Fruit fly (Drosophila melanogaster) whole organism, wandering third instar larva: Measurements from ENCODE around the gene THADA.

Experiments
- Abd-B ChIP-seq: fragments of >200 bp; optimal IDR thresholded peaks from 2 replicates; lab custom pipeline; 2017; ENCODE audit warnings: missing biosample characterization, missing genetic modification characterization
- CG32264 ChIP-seq: fragments of 200-800 bp; sonication (Bioruptor generic); optimal IDR thresholded peaks from 2 replicates; lab custom pipeline; 2016; ENCODE audit warnings: missing biosample characterization, missing genetic modification characterization
- CG9705 ChIP-seq: fragments of 200-800 bp; sonication (Bioruptor generic); optimal IDR thresholded peaks from 2 replicates; lab custom pipeline; 2018; ENCODE audit warnings: missing biosample characterization, mild to moderate bottlenecking, missing genetic modification characterization
- CrebA ChIP-seq: fragments of 200-800 bp; sonication (Bioruptor generic); optimal IDR thresholded peaks from 2 replicates; lab custom pipeline; 2016; ENCODE audit warnings: missing biosample characterization, mild to moderate bottlenecking, missing genetic modification characterization, borderline replicate concordance
- Dfd ChIP-seq: fragments of >200 bp; optimal IDR thresholded peaks from 2 replicates; lab custom pipeline; 2017; ENCODE audit warnings: missing biosample characterization, missing genetic modification characterization
- Dif ChIP-seq: fragments of 200-275, 200-300 bp; sonication (Bioruptor generic); optimal IDR thresholded peaks from 2 replicates; lab custom pipeline; 2018; ENCODE audit warnings: missing biosample characterization, missing genetic modification characterization; ENCODE audit not compliant: partially characterized antibody
- GATAd ChIP-seq: sonication (Bioruptor generic); optimal IDR thresholded peaks from 2 replicates; lab custom pipeline; 2016; ENCODE audit warnings: missing biosample characterization, missing genetic modification characterization
- HLH106 ChIP-seq: fragments of 200-800 bp; optimal IDR thresholded peaks from 3 replicates; lab custom pipeline; 2019; ENCODE audit warnings: missing biosample characterization, mild to moderate bottlenecking, missing genetic modification characterization, moderate library complexity
- Hnf4 ChIP-seq: fragments of 200-800 bp; sonication (Bioruptor generic); optimal IDR thresholded peaks from 2 replicates; lab custom pipeline; 2016; ENCODE audit warnings: missing biosample characterization, mild to moderate bottlenecking, missing genetic modification characterization
- Hr78 ChIP-seq: fragments of >200 bp; optimal IDR thresholded peaks from 2 replicates; lab custom pipeline; 2017; ENCODE audit warnings: missing biosample characterization, missing genetic modification characterization
- Hr83 ChIP-seq: fragments of 200-300 bp; sonication (Bioruptor generic); optimal IDR thresholded peaks from 2 replicates; lab custom pipeline; 2016; ENCODE audit warnings: missing biosample characterization, mild to moderate bottlenecking, missing genetic modification characterization, moderate library complexity; ENCODE audit not compliant: poor library complexity, severe bottlenecking
- Jra ChIP-seq: sonication (Bioruptor generic); optimal IDR thresholded peaks from 2 replicates; lab custom pipeline; 2016; ENCODE audit warnings: missing biosample characterization, missing genetic modification characterization
- Mio ChIP-seq: sonication (Bioruptor generic); optimal IDR thresholded peaks from 2 replicates; lab custom pipeline; 2016; ENCODE audit warnings: missing biosample characterization, missing genetic modification characterization
- Myc ChIP-seq: fragments of >200 bp; optimal IDR thresholded peaks from 2 replicates; lab custom pipeline; 2017
- N ChIP-seq: fragments of >200 bp; optimal IDR thresholded peaks from 2 replicates; lab custom pipeline; 2018; ENCODE audit warnings: missing biosample characterization, missing external identifiers, missing genetic modification characterization
- OdsH ChIP-seq: fragments of 200-800 bp; sonication (Bioruptor generic); optimal IDR thresholded peaks from 2 replicates; lab custom pipeline; 2016; ENCODE audit warnings: missing biosample characterization, mild to moderate bottlenecking, missing genetic modification characterization
- Rel ChIP-seq, 2 experiments: fragments of 200-800 bp; sonication (Bioruptor generic) in 1 of 2; optimal IDR thresholded peaks; 2 replicates in 1 of 2; 3 replicates in 1 of 2; lab custom pipeline; 2016 to 2019; ENCODE audit warnings: mild to moderate bottlenecking in 2 of 2, missing biosample characterization in 2 of 2, missing genetic modification characterization in 2 of 2, moderate library complexity in 1 of 2
- Sp1 ChIP-seq: fragments of 200-800 bp; sonication (Bioruptor generic); optimal IDR thresholded peaks from 3 replicates; lab custom pipeline; 2019; ENCODE audit warnings: missing biosample characterization, mild to moderate bottlenecking, missing genetic modification characterization, moderate library complexity
- Vsx2 ChIP-seq: fragments of 200-300, 225-300 bp; sonication (Bioruptor generic); optimal IDR thresholded peaks from 2 replicates; lab custom pipeline; 2018; ENCODE audit warnings: missing biosample characterization, missing genetic modification characterization; ENCODE audit not compliant: partially characterized antibody
- br ChIP-seq: fragments of 200-800 bp; sonication (Bioruptor generic); optimal IDR thresholded peaks from 2 replicates; lab custom pipeline; 2016; ENCODE audit warnings: missing biosample characterization, missing genetic modification characterization
- brk ChIP-seq: fragments of 200-800 bp; sonication (Bioruptor generic); optimal IDR thresholded peaks from 2 replicates; lab custom pipeline; 2016; ENCODE audit warnings: missing biosample characterization, mild to moderate bottlenecking, missing genetic modification characterization
- dl ChIP-seq, 2 experiments: fragments of 175-275, 200-275 bp in 1 of 2; fragments of 200-275 bp in 1 of 2; sonication (Bioruptor generic); optimal IDR thresholded peaks; lab custom pipeline; 2018; ENCODE audit warnings: mild to moderate bottlenecking in 2 of 2, missing biosample characterization in 2 of 2, missing genetic modification characterization in 2 of 2, moderate library complexity in 2 of 2; ENCODE audit not compliant: partially characterized antibody in 2 of 2, insufficient read depth in 1 of 2
- dmrt93B ChIP-seq: fragments of 200-800 bp; sonication (Bioruptor generic); optimal IDR thresholded peaks from 2 replicates; lab custom pipeline; 2018; ENCODE audit warnings: missing biosample characterization, mild to moderate bottlenecking, missing genetic modification characterization
- dsf ChIP-seq: sonication (Bioruptor generic); optimal IDR thresholded peaks from 2 replicates; lab custom pipeline; 2016; ENCODE audit warnings: missing biosample characterization, missing genetic modification characterization, borderline replicate concordance
- ey ChIP-seq: fragments of 200-800 bp; sonication (Bioruptor generic); optimal IDR thresholded peaks from 2 replicates; lab custom pipeline; 2016; ENCODE audit warnings: missing biosample characterization, missing genetic modification characterization
- foxo ChIP-seq, 2 experiments: fragments of 200-800 bp; sonication (Bioruptor generic); optimal IDR thresholded peaks; 2 replicates in 1 of 2; 3 replicates in 1 of 2; lab custom pipeline; 2016 to 2017; ENCODE audit warnings: missing biosample characterization in 2 of 2, missing genetic modification characterization in 2 of 2
- fru ChIP-seq: fragments of 200-800 bp; sonication (Bioruptor generic); optimal IDR thresholded peaks from 3 replicates; lab custom pipeline; 2016; ENCODE audit warnings: missing biosample characterization, mild to moderate bottlenecking, missing genetic modification characterization
- h ChIP-seq: fragments of 200-800 bp; sonication (Bioruptor generic); optimal IDR thresholded peaks from 3 replicates; lab custom pipeline; 2016; ENCODE audit warnings: missing biosample characterization, mild to moderate bottlenecking, missing genetic modification characterization
- jim ChIP-seq: fragments of 175-275, 200-325 bp; sonication (Bioruptor generic); optimal IDR thresholded peaks from 2 replicates; lab custom pipeline; 2016; ENCODE audit warnings: missing biosample characterization, mild to moderate bottlenecking, missing genetic modification characterization
- lola ChIP-seq: fragments of >200 bp; optimal IDR thresholded peaks from 2 replicates; lab custom pipeline; 2017; ENCODE audit warnings: missing biosample characterization, missing genetic modification characterization
- pan ChIP-seq: fragments of >200 bp; optimal IDR thresholded peaks from 2 replicates; lab custom pipeline; 2017
- psq ChIP-seq: fragments of 200-800 bp; sonication (Bioruptor generic); optimal IDR thresholded peaks from 3 replicates; lab custom pipeline; 2017; ENCODE audit warnings: missing biosample characterization, mild to moderate bottlenecking, missing genetic modification characterization, moderate library complexity
- rgr ChIP-seq: fragments of 200-800 bp; sonication (Bioruptor generic); optimal IDR thresholded peaks from 3 replicates; lab custom pipeline; 2016; ENCODE audit warnings: missing biosample characterization, mild to moderate bottlenecking, missing genetic modification characterization
- sage ChIP-seq: fragments of 200-800 bp; sonication (Bioruptor generic); optimal IDR thresholded peaks from 2 replicates; lab custom pipeline; 2016; ENCODE audit warnings: missing biosample characterization, mild to moderate bottlenecking, missing genetic modification characterization
- sv ChIP-seq: fragments of 200-800 bp; sonication (Bioruptor generic); optimal IDR thresholded peaks from 3 replicates; lab custom pipeline; 2016; ENCODE audit warnings: missing biosample characterization, missing genetic modification characterization
- tai ChIP-seq: sonication (Bioruptor generic); optimal IDR thresholded peaks from 2 replicates; lab custom pipeline; 2016; ENCODE audit warnings: missing biosample characterization, missing genetic modification characterization
- usp ChIP-seq: fragments of >200 bp; optimal IDR thresholded peaks from 2 replicates; lab custom pipeline; 2017; ENCODE audit warnings: missing biosample characterization, missing genetic modification characterization
- woc ChIP-seq: sonication (Bioruptor generic); optimal IDR thresholded peaks from 2 replicates; lab custom pipeline; 2016; ENCODE audit warnings: missing biosample characterization, mild to moderate bottlenecking, missing genetic modification characterization

The THADA gene

dm6 chrX:19875059-19875458 is 9.7 kb upstream of the THADA start:
- TF ChIP-seq sage (GFP tag; lab: Kevin White, UChicago), result no peak
- TF ChIP-seq Sp1, result peak; percentile 83
- TF ChIP-seq CG32264 (GFP tag; lab: Kevin White, UChicago), result no peak
- TF ChIP-seq psq (GFP tag; lab: Kevin White, UChicago), result peak; percentile 53
- no peak for TF ChIP-seq jim
- TF ChIP-seq dl (GFP tag; optimal IDR thresholded peaks at IDR 0.05; lab: Kevin White, UChicago; ENCODE audit: insufficient read depth in 1 of 2, partially characterized antibody in 2 of 2), result no peak
- TF ChIP-seq ey (GFP tag; lab: Kevin White, UChicago), result peak; percentile 78
- TF ChIP-seq HLH106 (tag; lab: Kevin White, UChicago), result peak; percentile 78
- peak; percentile 68 for TF ChIP-seq Hnf4 (GFP tag; lab: Kevin White, UChicago)
- TF ChIP-seq tai, result no peak
- peak; percentile 23 for TF ChIP-seq Jra
- no peak for TF ChIP-seq Vsx2
- peak; percentile 76 for TF ChIP-seq dmrt93B (GFP tag; lab: Kevin White, UChicago)
- peak; percentile 86 for TF ChIP-seq fru (GFP tag; lab: Kevin White, UChicago)
- TF ChIP-seq Dif (GFP tag; lab: Kevin White, UChicago), result no peak
- TF ChIP-seq Abd-B (GFP tag; lab: Kevin White, UChicago), result no peak
- TF ChIP-seq foxo (GFP tag; optimal IDR thresholded peaks at IDR 0.05; lab: Kevin White, UChicago), result peak in 1 of 2 experiments; percentile 80
- no peak for TF ChIP-seq usp (GFP tag; lab: Kevin White, UChicago)
- TF ChIP-seq sv (GFP tag; lab: Kevin White, UChicago), result no peak
- no peak for TF ChIP-seq Myc (lab: Kevin White, UChicago)
- TF ChIP-seq OdsH, result peak; percentile 70
- no peak for TF ChIP-seq lola
- TF ChIP-seq Hr78 (GFP tag; lab: Kevin White, UChicago), result no peak
- TF ChIP-seq woc (GFP tag; lab: Kevin White, UChicago), result peak; percentile 25
- peak; percentile 73 for TF ChIP-seq br (GFP tag; lab: Kevin White, UChicago)
- no peak for TF ChIP-seq Dfd (GFP tag; lab: Kevin White, UChicago)
- TF ChIP-seq h, result peak; percentile 80
- TF ChIP-seq Mio (GFP tag; lab: Kevin White, UChicago), result no peak
- no peak for TF ChIP-seq brk (GFP tag; lab: Kevin White, UChicago)
- no peak for TF ChIP-seq CrebA (GFP tag; lab: Kevin White, UChicago)
- peak; percentile 49 for TF ChIP-seq CG9705 (GFP tag; lab: Kevin White, UChicago)
- no peak for TF ChIP-seq Hr83 (GFP tag; lab: Kevin White, UChicago)
- TF ChIP-seq pan (lab: Kevin White, UChicago), result no peak
- peak; percentile 70 for TF ChIP-seq rgr (GFP tag; lab: Kevin White, UChicago)
- TF ChIP-seq Rel (GFP tag; optimal IDR thresholded peaks at IDR 0.05; lab: Kevin White, UChicago), result no peak
- peak; percentile 8 for TF ChIP-seq Rel (tag; optimal IDR thresholded peaks at IDR 0.05; lab: Kevin White, UChicago)
- TF ChIP-seq GATAd (GFP tag; lab: Kevin White, UChicago), result no peak
- no peak for TF ChIP-seq N (GFP tag; lab: Kevin White, UChicago)
- no peak for TF ChIP-seq dsf

- TF ChIP-seq woc (GFP tag; lab: Kevin White, UChicago) (no peak), Rel (GFP tag; optimal IDR thresholded peaks at IDR 0.05; lab: Kevin White, UChicago) (no peak), Rel (tag; optimal IDR thresholded peaks at IDR 0.05; lab: Kevin White, UChicago) (no peak), Mio (GFP tag; lab: Kevin White, UChicago) (no peak), HLH106 (tag; lab: Kevin White, UChicago) (no peak), psq (GFP tag; lab: Kevin White, UChicago) (no peak), fru (GFP tag; lab: Kevin White, UChicago) (no peak), h (no peak), Dif (GFP tag; lab: Kevin White, UChicago) (no peak)
These were observed 1.7 kb upstream of the THADA start for dm6 chrX:19867007-19867406.
